Fruit fly (Drosophila melanogaster): ENCODE measurements around the gene CG32071.

The CG32071 gene

DNA sequence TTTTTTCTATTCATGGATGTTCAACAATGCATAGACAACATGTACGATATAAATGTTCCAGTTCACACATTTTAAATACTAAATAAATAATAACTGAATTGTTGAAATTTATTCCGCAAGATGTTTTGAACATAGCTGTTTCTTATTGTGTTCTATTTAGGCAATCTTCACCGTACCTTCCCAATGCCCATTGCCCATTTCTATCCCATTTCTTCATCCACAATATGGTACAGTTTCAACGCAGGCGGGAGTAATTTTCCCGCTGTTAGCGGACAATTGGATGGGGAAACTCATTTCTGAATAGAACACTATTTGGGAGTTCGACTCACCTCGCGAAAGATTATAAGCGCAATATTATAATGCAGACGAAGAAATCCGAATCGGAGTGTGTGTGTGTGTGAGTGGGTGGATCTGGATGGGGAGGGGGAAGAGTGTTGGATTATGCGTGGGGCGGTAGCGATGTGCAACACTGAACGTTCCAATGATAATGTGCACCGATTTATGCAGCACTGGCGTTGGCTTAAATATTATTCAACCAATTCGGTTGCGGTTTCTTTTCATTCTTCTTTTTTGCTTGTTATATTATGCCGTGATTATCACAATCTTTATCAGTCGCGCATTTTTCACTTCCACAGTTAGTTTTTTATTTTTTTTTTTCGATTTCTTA is 11.6 kb downstream of the CG32071 start (continued):
- peak; percentile 48 for TF ChIP-seq pho (GFP tag; optimal IDR thresholded peaks at IDR 0.05)
- no peak for TF ChIP-seq CG14860 (GFP tag; IDR thresholded peaks at IDR 0.05; ENCODE audit: partially characterized antibody)
- TF ChIP-seq CG17328 (GFP tag; IDR thresholded peaks at IDR 0.05): peak; percentile 42; the same call in 1 of the 2 replicates
- no peak; the same call in 2 of the 3 replicates for TF ChIP-seq otp (GFP tag; IDR thresholded peaks at IDR 0.05)
- no peak for TF ChIP-seq aop (GFP tag; IDR thresholded peaks at IDR 0.05)
- no peak for TF ChIP-seq CG10321 (GFP tag; IDR thresholded peaks at IDR 0.05)
- TF ChIP-seq vvl (GFP tag; IDR thresholded peaks at IDR 0.05): peak; percentile 79
- no peak for TF ChIP-seq CoRest (tag; optimal IDR thresholded peaks at IDR 0.05)
- peak; percentile 41; the same call in 1 of the 2 replicates for TF ChIP-seq Atf6 (GFP tag; IDR thresholded peaks at IDR 0.05)
- TF ChIP-seq CG4730 (GFP tag; IDR thresholded peaks at IDR 0.05): no peak
- peak; percentile 41 for TF ChIP-seq pzg (GFP tag; optimal IDR thresholded peaks at IDR 0.05)
- TF ChIP-seq CG12155 (GFP tag; optimal IDR thresholded peaks at IDR 0.05): peak; percentile 57
- no peak for TF ChIP-seq br (optimal IDR thresholded peaks at IDR 0.05)
- no peak for TF ChIP-seq E2f1 (GFP tag; IDR thresholded peaks at IDR 0.05)
- TF ChIP-seq ftz-f1 (GFP tag; optimal IDR thresholded peaks at IDR 0.05): peak; percentile 75
- no peak for TF ChIP-seq CG13424 (tag; optimal IDR thresholded peaks at IDR 0.05)
- TF ChIP-seq CrebB (tag; optimal IDR thresholded peaks at IDR 0.05): no peak
- 0 out of 2 replicates have a peak, but pooled peaks have one; percentile 8 for TF ChIP-seq CG14014 (GFP tag; IDR thresholded peaks at IDR 0.05)
- peak; percentile 80 for TF ChIP-seq CG8290 (GFP tag; optimal IDR thresholded peaks at IDR 0.05)
- TF ChIP-seq CG8290 (tag; optimal IDR thresholded peaks at IDR 0.05): peak; percentile 55 to 78
- TF ChIP-seq usp (GFP tag; optimal IDR thresholded peaks at IDR 0.05): no peak
- no peak for TF ChIP-seq dan (GFP tag; IDR thresholded peaks at IDR 0.05)
- peak; percentile 51 for TF ChIP-seq CG10431 (GFP tag; optimal IDR thresholded peaks at IDR 0.05)
- no peak for TF ChIP-seq luna (GFP tag; optimal IDR thresholded peaks at IDR 0.05)
- TF ChIP-seq chm (GFP tag; IDR thresholded peaks at IDR 0.05): peak; percentile 84
- TF ChIP-seq pros (GFP tag; optimal IDR thresholded peaks at IDR 0.05): no peak
- peak; percentile 32 for TF ChIP-seq CG1603 (tag; optimal IDR thresholded peaks at IDR 0.05)
- TF ChIP-seq CG1602 (GFP tag; optimal IDR thresholded peaks at IDR 0.05): peak; percentile 9
- no peak for TF ChIP-seq CG2889 (GFP tag; IDR thresholded peaks at IDR 0.05)
- peak; percentile 54 for TF ChIP-seq cwo (GFP tag; optimal IDR thresholded peaks at IDR 0.05)
- peak; percentile 19 for TF ChIP-seq CG15601 (tag; optimal IDR thresholded peaks at IDR 0.05)
- TF ChIP-seq Camta (GFP tag; optimal IDR thresholded peaks at IDR 0.05): peak; percentile 38
- no peak for TF ChIP-seq scrt (GFP tag; optimal IDR thresholded peaks at IDR 0.05)
- TF ChIP-seq Doc2 (GFP tag; IDR thresholded peaks at IDR 0.05): no peak
- peak; percentile 45 for TF ChIP-seq Mad (GFP tag; optimal IDR thresholded peaks at IDR 0.05)
- no peak for TF ChIP-seq CG7745 (tag; optimal IDR thresholded peaks at IDR 0.05)
- TF ChIP-seq CG4282 (GFP tag; optimal IDR thresholded peaks at IDR 0.05): no peak
- peak; percentile 35 for TF ChIP-seq unpg (GFP tag; optimal IDR thresholded peaks at IDR 0.05)
- TF ChIP-seq mirr (GFP tag; optimal IDR thresholded peaks at IDR 0.05): peak; percentile 5
- no peak for TF ChIP-seq Hey (tag; optimal IDR thresholded peaks at IDR 0.05)
- no peak for TF ChIP-seq CG15269 (tag; optimal IDR thresholded peaks at IDR 0.05)
- peak; percentile 29 for TF ChIP-seq p53 (GFP tag; optimal IDR thresholded peaks at IDR 0.05)
- peak; percentile 7 for TF ChIP-seq CG13775 (GFP tag; optimal IDR thresholded peaks at IDR 0.05)
- TF ChIP-seq CG16813 (GFP tag; IDR thresholded peaks at IDR 0.05; ENCODE audit: partially characterized antibody): 0 out of 3 replicates have a peak, but pooled peaks have one; percentile 30
- TF ChIP-seq CG34224 (GFP tag; IDR thresholded peaks at IDR 0.05; ENCODE audit: partially characterized antibody): no peak
- TF ChIP-seq btn (GFP tag; optimal IDR thresholded peaks at IDR 0.05): peak; percentile 45
- peak; percentile 63 for TF ChIP-seq CHES-1-like (GFP tag; optimal IDR thresholded peaks at IDR 0.05)
- 0 out of 2 replicates have a peak, but pooled peaks have one; percentile 43 for TF ChIP-seq CG32532 (GFP tag; IDR thresholded peaks at IDR 0.05)
- no peak for TF ChIP-seq dimm (GFP tag; IDR thresholded peaks at IDR 0.05)
- peak; percentile 34 for TF ChIP-seq sd (tag; optimal IDR thresholded peaks at IDR 0.05)
- TF ChIP-seq ci (GFP tag; IDR thresholded peaks at IDR 0.05): peak; percentile 77; the same call in 2 of the 3 replicates

All from whole organism, embryonic.